Fruit fly (Drosophila melanogaster): ENCODE data around the gene CG32074.

DNA sequence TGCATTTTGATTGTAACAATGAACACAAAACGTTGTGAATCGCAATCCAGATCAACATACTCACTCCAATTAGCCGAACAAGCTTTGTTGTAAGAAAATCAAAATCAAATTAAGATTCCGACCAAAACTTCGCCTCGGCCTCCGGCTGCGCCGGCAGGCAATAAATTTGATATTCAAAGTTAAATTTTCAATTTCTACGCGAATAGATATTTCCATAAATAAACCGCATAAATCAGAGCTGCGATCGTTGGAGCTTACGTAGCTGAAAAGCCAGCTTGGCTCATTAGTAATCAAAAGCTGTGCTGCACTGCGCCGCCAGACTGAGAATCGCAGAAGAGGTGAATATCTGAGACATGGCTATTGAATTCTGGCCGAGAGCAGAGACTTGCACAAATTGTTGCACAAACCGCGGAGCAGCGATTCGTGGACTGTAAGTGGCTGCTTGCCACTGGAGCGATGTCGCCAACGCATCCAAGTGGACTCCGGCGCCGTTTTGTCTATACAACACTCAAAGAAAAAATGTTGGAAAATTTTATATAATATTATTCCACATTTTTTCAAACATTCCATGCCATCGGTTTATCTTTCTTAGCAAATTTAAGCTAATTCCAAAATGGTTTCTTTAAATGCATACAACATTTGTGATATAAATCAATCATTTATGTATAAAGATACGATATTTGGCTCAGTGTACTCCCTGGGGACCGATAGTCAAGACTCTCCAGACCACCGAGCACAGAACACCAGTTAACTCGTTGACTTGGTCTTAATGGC is 16.5 kb upstream of the CG32074 start:
- TF ChIP-seq psq (optimal IDR thresholded peaks at IDR 0.05) (no peak), usp (GFP tag; optimal IDR thresholded peaks at IDR 0.05) (no peak), Dll (optimal IDR thresholded peaks at IDR 0.05) (no peak), CG8478 (optimal IDR thresholded peaks at IDR 0.05) (no peak), pan (optimal IDR thresholded peaks at IDR 0.05) (no peak)
